Worm (Caenorhabditis elegans) whole organism, young adult: ENCODE results near the gene cah-1.

Experiments
- F22D6.2 ChIP-seq: sonication (generic microtip); optimal IDR thresholded peaks from 2 replicates; lab custom pipeline; 2016; ENCODE audit warnings: mild to moderate bottlenecking, missing genetic modification characterization, missing compliant biosample characterization
- F33H1.4 ChIP-seq: fragments of 200-800 bp; sonication (Bioruptor generic); IDR thresholded peaks from 2 replicates; pipeline ENCODE4 v1.3.6; 2022; ENCODE audit warnings: missing genetic modification reagents, missing genetic modification characterization, missing compliant biosample characterization
- F57C9.4 ChIP-seq: sonication (generic microtip); optimal IDR thresholded peaks from 2 replicates; lab custom pipeline; 2017; ENCODE audit warnings: mild to moderate bottlenecking, missing genetic modification characterization, missing compliant biosample characterization
- Y53G8AR.9 ChIP-seq: fragments of 200-800 bp; sonication (Bioruptor generic); conservative IDR thresholded peaks from 2 replicates; pipeline ENCODE4 v1.3.6; 2022; ENCODE audit warnings: missing genetic modification reagents, missing genetic modification characterization, missing compliant biosample characterization
- attf-3 ChIP-seq: fragments of 200-800 bp; sonication (Bioruptor generic); conservative IDR thresholded peaks from 2 replicates; pipeline ENCODE4 v1.3.6; 2022; ENCODE audit warnings: missing genetic modification reagents, missing genetic modification characterization, missing compliant biosample characterization
- cebp-2 ChIP-seq: fragments of 200-800 bp; sonication (Bioruptor generic); IDR thresholded peaks from 2 replicates; pipeline ENCODE4 v1.3.6; 2022; ENCODE audit warnings: missing genetic modification characterization, missing compliant biosample characterization
- ceh-27 ChIP-seq: fragments of 200-800 bp; sonication (Bioruptor generic); optimal IDR thresholded peaks from 2 replicates; lab custom pipeline; 2018; ENCODE audit warnings: mild to moderate bottlenecking, missing genetic modification characterization, moderate library complexity, missing compliant biosample characterization
- efl-1 ChIP-seq: fragments of 150-350 bp; optimal IDR thresholded peaks from 2 replicates; lab custom pipeline; 2014; ENCODE audit warnings: missing biosample characterization, missing genetic modification reagents, missing genetic modification characterization
- hlh-12 ChIP-seq: sonication (generic microtip); optimal IDR thresholded peaks from 2 replicates; lab custom pipeline; 2016; ENCODE audit warnings: missing genetic modification characterization, missing compliant biosample characterization
- madf-8 ChIP-seq: fragments of 200-800 bp; sonication (Bioruptor generic); conservative IDR thresholded peaks from 2 replicates; pipeline ENCODE4 v1.3.6; 2022; ENCODE audit warnings: missing genetic modification reagents, missing genetic modification characterization, missing compliant biosample characterization
- rpc-1 ChIP-seq, 2 experiments: fragments of 150-350 bp in 1 of 2; sonication (generic microtip) in 1 of 2; optimal IDR thresholded peaks; 2 replicates each; lab custom pipeline; 2014 to 2018; ENCODE audit warnings: missing biosample characterization in 1 of 2, missing genetic modification characterization in 1 of 2, missing genetic modification reagents in 1 of 2, missing genotype in 1 of 2
- snpc-4 ChIP-seq, 5 experiments: fragments of 150-350 bp in 1 of 5; sonication (generic microtip) in 4 of 5; optimal IDR thresholded peaks; 2 replicates each; lab custom pipeline; 2014 to 2018; ENCODE audit warnings: missing genetic modification characterization in 5 of 5, missing biosample characterization in 3 of 5, antibody characterized with exemption in 2 of 5, mild to moderate bottlenecking in 2 of 5, missing compliant biosample characterization in 2 of 5, missing genotype in 2 of 5, moderate library complexity in 2 of 5, missing genetic modification reagents in 1 of 5
- somi-1 ChIP-seq: fragments of 200-800 bp; sonication (Bioruptor generic); optimal IDR thresholded peaks from 2 replicates; lab custom pipeline; 2018; ENCODE audit warnings: mild to moderate bottlenecking, missing genetic modification characterization, missing compliant biosample characterization
- unc-62 ChIP-seq: fragments of 150-350 bp; optimal IDR thresholded peaks from 2 replicates; lab custom pipeline; 2014; ENCODE audit warnings: missing biosample characterization, missing genetic modification reagents, missing genetic modification characterization

DNA sequence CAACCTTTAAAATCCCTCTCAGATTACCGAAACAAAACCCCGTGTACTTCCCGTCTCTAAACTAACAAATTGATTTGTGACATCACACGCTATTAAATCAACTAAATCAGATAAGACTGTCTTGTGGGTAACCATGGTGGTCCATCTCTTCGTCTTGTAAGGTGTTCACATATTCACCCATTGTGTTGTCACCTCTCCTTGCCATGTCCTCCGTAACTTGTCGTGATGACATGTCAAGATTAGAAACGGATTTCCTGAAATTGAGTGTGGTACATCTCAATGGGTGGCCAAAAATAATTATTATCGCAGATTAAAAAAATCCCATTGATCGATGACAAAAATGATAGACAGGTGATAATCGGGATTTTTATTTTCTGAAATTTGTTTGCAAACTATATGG, 39.0 kb upstream of the cah-1 start:
- TF ChIP-seq F22D6.2 (tag; lab: Kevin White, UChicago) (no peak), cebp-2 (GFP tag; lab: Robert Waterston, UW) (no peak), F57C9.4 (tag; lab: Kevin White, UChicago) (no peak), efl-1 (GFP tag; lab: Kevin White, UChicago) (no peak), attf-3 (no peak), F33H1.4 (GFP tag; lab: Robert Waterston, UW) (no peak), somi-1 (GFP tag; lab: Kevin White, UChicago) (no peak), madf-8 (no peak), hlh-12 (tag; lab: Kevin White, UChicago) (no peak), rpc-1 (optimal IDR thresholded peaks at IDR 0.05; lab: Kevin White, UChicago) (no peak), rpc-1 (tag; optimal IDR thresholded peaks at IDR 0.05; lab: Kevin White, UChicago) (no peak), ceh-27 (no peak), Y53G8AR.9 (GFP tag; lab: Robert Waterston, UW) (no peak), snpc-4 (GFP tag; optimal IDR thresholded peaks at IDR 0.05; lab: Kevin White, UChicago) (no peak), snpc-4 (tag; optimal IDR thresholded peaks at IDR 0.05; lab: Kevin White, UChicago) (no peak), unc-62 (peak; percentile 87)
